Fruit fly (Drosophila melanogaster): ENCODE results near the gene CG12065.
A peak's percentile ranks its signal among the peaks of the same experiment; 100 is the strongest.

Gene CG12065

dm6 chrX:8569038-8569437, 5.1 kb upstream of the CG12065 start:
- no peak for TF ChIP-seq noc (tag; optimal IDR thresholded peaks at IDR 0.05)

- no peak for TF ChIP-seq noc (tag; optimal IDR thresholded peaks at IDR 0.05)
These were observed 4.5 kb upstream of the CG12065 start for dm6 chrX:8569639-8570038.

DNA sequence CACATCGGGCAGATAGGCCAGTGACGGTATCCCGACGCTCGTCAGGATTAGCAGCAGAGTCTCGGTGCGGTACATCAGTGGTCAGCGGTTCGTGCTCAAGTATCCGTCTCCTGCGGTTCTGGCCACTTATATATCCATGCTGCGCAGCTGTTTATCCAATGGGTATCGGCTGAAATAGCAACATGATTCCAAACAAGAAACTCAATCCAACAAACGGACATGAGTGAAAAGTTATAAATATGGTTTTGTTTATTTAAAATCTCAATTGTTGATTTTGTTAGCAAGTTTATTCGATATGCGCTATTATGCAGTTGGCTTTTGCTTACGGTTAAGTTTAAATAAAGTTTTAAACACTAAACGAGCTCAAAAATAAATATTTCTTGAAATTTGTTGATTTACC, 3.3 kb upstream of the CG12065 start, which contains the start of gene CG12111:
CG12111 (minus strand) TSS at position 101 of the 400 bp plus-strand sequence.
- no peak for TF ChIP-seq noc (tag; optimal IDR thresholded peaks at IDR 0.05)

DNA sequence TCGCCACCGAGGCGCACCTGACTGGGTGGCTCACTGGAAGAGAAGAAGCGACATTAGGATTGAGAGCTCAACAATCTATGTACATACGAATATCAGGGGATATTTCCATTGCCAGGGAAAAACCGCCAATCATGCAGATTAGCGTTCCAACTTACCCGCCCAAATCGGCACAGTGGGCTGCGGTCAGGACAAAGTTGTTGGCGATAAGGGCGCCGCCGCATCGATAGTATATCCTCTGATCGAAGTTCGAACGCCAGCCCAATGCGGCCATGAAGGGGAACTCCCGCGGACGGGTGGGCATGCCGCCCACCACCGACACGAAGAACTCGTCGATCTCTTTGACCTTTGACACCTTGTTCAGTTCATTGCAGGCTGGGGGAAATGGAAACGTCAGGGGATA, 2.2 kb upstream of the CG12065 start:
- TF ChIP-seq noc (tag; optimal IDR thresholded peaks at IDR 0.05): no peak

- no peak for TF ChIP-seq noc (tag; optimal IDR thresholded peaks at IDR 0.05)
These were observed 1.0 kb upstream of the CG12065 start, which contains the start of gene spirit for dm6 chrX:8572939-8573594. Gene spirit (minus strand): TSS chrX:8573593.

- TF ChIP-seq noc (tag; optimal IDR thresholded peaks at IDR 0.05): no peak
These were observed 705 bp downstream of the CG12065 start for dm6 chrX:8574672-8575350.

- TF ChIP-seq noc (tag; optimal IDR thresholded peaks at IDR 0.05): no peak
These were observed 2.6 kb downstream of the CG12065 start for dm6 chrX:8576675-8577074.

- TF ChIP-seq noc (tag; optimal IDR thresholded peaks at IDR 0.05): no peak
These were observed 5.0 kb downstream of the CG12065 start for dm6 chrX:8579097-8579496.

dm6 chrX:8579875-8580274, 5.8 kb downstream of the CG12065 start:
- TF ChIP-seq noc (tag; optimal IDR thresholded peaks at IDR 0.05): no peak

DNA sequence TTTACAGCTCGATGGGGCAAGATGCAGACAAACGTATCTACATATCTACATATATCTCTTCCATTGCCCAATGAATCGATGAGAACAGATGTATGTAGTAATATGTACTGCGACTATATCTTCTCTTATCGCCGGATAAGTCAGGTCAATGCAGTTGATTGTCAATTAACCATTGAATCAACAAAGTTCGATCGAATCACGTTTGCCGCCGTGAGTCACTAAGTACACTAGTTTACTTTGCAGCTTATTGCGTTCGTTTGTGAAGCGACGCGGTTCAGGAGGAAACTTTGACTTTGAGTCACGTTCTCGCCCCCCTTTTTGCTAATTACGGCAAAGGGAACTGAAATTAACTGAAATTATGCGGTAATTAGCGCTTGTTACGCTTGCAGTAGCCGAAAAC, 6.7 kb downstream of the CG12065 start:
- no peak for TF ChIP-seq noc (tag; optimal IDR thresholded peaks at IDR 0.05)

DNA sequence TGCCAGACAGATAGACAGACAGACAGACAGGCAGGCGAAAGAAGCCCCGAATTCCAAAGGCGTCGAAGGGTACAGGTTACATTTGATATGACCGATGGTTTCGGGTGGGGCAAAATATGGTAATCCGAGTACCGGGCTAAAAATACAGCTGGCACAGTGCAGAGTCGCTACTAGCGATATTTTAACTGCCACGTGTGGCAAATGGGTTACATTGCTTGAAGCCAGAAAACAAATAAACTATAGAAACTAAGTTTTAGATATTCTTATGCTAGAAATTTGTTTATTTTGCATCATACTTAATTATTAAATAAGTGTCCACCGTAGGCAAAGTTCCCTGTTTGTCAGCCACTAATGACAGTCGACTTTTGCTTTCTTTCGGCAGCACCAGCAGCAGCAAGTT, 9.1 kb downstream of the CG12065 start:
- TF ChIP-seq noc (tag; optimal IDR thresholded peaks at IDR 0.05): peak; percentile 36

dm6 chrX:8588607-8589171, 14.6 kb downstream of the CG12065 start, which contains the start of gene CG12081:
Gene CG12081 (plus strand): TSS chrX:8588811.
- TF ChIP-seq noc (tag; optimal IDR thresholded peaks at IDR 0.05): no peak

DNA sequence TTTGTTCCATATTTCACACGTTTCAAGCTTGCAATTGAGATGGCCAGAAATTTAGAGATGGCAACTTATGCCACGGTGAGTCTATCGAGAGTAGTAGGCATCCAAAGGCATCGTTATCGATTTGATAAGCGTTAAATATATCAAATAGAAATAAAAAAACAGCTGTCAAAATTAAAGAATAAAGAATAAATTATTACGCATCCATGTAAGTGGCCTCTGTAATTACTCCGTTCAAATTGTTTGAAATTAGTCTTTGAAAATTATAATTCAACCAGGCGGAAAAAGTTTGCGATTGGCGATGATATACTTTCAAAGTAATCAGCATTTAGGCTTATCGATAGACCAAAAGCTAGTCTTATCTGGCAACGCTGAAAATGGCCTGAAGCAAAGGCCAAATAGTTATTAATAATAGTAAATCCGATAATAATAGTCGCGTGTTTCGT, 17.6 kb downstream of the CG12065 start, which contains the start of the genes CG12659 and Crag:
CG12659 (minus strand) TSS at position 45 of the 443 bp plus-strand sequence.
Crag (plus strand) TSS at position 347 of the 443 bp plus-strand sequence.
- no peak for TF ChIP-seq noc (tag; optimal IDR thresholded peaks at IDR 0.05)

DNA sequence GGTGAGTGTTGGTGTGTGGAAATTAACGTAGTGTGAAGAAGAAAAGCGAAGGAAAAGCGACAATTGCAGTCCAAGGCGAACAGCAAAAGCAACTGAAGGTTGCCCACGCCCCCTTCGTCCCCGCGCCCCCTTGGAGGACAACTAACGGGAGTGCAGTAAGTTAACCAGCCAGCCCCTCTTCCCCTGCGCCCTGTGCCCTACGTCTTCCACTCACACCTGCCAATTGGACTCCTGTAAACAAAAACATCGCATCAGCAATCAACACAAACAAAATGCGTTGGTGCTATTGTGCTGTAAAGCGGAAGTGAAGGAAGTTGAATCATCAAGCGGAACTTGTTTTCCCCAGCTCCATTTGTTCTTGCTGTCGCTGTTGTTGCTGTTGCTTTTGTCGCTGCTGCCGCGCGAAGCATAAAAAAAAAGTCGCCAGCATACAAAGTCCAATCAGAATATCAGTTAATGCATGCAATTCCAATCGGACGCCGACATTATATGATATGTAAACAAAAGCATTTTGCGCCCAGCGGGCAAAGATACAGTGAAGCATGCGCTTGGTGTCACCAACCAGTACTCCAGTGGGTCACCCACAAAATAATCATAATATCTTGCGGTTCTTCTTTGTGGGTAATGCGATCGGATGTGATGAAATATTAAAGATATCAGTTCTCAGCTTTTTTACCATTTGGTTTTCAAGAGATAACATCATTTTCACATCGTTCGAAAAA, 18.5 kb downstream of the CG12065 start:
- no peak for TF ChIP-seq noc (tag; optimal IDR thresholded peaks at IDR 0.05)

dm6 chrX:8593159-8593476, 19.0 kb downstream of the CG12065 start:
- TF ChIP-seq noc (tag; optimal IDR thresholded peaks at IDR 0.05): no peak

DNA sequence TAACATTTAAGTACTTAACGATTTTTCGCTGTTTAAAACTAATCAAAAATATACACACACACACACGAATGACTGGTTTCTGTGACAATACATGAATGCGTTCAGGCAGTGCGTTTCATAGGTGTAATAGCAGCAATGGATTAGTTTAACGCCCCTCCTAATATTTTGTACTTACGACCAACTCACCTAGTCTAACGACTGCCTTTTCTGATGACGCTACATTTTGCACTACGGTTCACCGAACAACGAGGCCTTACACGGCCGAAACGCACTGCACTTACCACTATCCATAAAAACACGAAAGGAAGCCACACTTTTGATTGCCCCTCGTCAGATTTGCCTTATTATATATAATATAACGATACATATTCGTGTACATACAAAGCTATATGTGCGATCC, 27.1 kb downstream of the CG12065 start:
- no peak for TF ChIP-seq noc (tag; optimal IDR thresholded peaks at IDR 0.05)
